Worm (Caenorhabditis elegans) whole organism, early embryonic: ENCODE results near the gene cnx-1.

Experiments
- B0310.2 ChIP-seq: sonication (generic microtip); optimal IDR thresholded peaks from 2 replicates; lab custom pipeline; 2016; ENCODE audit warnings: mild to moderate bottlenecking, missing genetic modification characterization, missing compliant biosample characterization
- F13C5.2 ChIP-seq: sonication (generic microtip); optimal IDR thresholded peaks from 2 replicates; lab custom pipeline; 2017; ENCODE audit warnings: mild to moderate bottlenecking, missing genetic modification characterization, inconsistent platforms, missing compliant biosample characterization
- aly-1 ChIP-seq: sonication (generic microtip); optimal IDR thresholded peaks from 2 replicates; lab custom pipeline; 2016; ENCODE audit warnings: missing genetic modification characterization, missing compliant biosample characterization
- ama-1 ChIP-seq: fragments of 150-350 bp; optimal IDR thresholded peaks from 2 replicates; lab custom pipeline; 2014
- ceh-13 ChIP-seq: fragments of 200-800 bp; sonication (Bioruptor generic); optimal IDR thresholded peaks from 2 replicates; lab custom pipeline; 2018; ENCODE audit warnings: mild to moderate bottlenecking, missing genetic modification characterization, missing compliant biosample characterization
- ceh-36 ChIP-seq: sonication (generic microtip); optimal IDR thresholded peaks from 2 replicates; lab custom pipeline; 2016; ENCODE audit warnings: missing genetic modification characterization, inconsistent platforms, missing compliant biosample characterization
- ets-7 ChIP-seq: sonication (generic microtip); optimal IDR thresholded peaks from 2 replicates; lab custom pipeline; 2016; ENCODE audit warnings: missing genotype, missing genetic modification characterization, missing compliant biosample characterization
- flt-1 ChIP-seq: fragments of 200-800 bp; sonication (Bioruptor generic); IDR thresholded peaks from 2 replicates; pipeline ENCODE4 v1.3.6; 2022; ENCODE audit warnings: missing genetic modification characterization, missing compliant biosample characterization
- hmbx-1 ChIP-seq: sonication (generic microtip); optimal IDR thresholded peaks from 2 replicates; lab custom pipeline; 2016; ENCODE audit warnings: mild to moderate bottlenecking, missing genetic modification characterization, missing compliant biosample characterization
- hmg-4 ChIP-seq: fragments of 200-800 bp; sonication (Bioruptor generic); optimal IDR thresholded peaks from 2 replicates; lab custom pipeline; 2018; ENCODE audit warnings: mild to moderate bottlenecking, missing genetic modification characterization, missing compliant biosample characterization
- hnd-1 ChIP-seq: sonication (generic microtip); optimal IDR thresholded peaks from 2 replicates; lab custom pipeline; 2016; ENCODE audit warnings: missing genetic modification characterization, missing compliant biosample characterization
- pes-1 ChIP-seq: fragments of 200-800 bp; sonication (Bioruptor generic); IDR thresholded peaks from 2 replicates; pipeline ENCODE4 v1.3.6; 2022; ENCODE audit warnings: missing genetic modification reagents, missing genetic modification characterization, missing compliant biosample characterization
- scrt-1 ChIP-seq: fragments of 200-800 bp; sonication (Bioruptor generic); IDR thresholded peaks from 2 replicates; pipeline ENCODE4 v1.3.6; 2022; ENCODE audit warnings: missing genetic modification characterization, missing compliant biosample characterization
- sea-1 ChIP-seq: fragments of 200-800 bp; sonication (Bioruptor generic); conservative IDR thresholded peaks from 2 replicates; pipeline ENCODE4 v1.3.6; 2022; ENCODE audit warnings: missing genetic modification characterization, missing compliant biosample characterization
- tbx-11 ChIP-seq: fragments of 200-800 bp; sonication (Bioruptor generic); IDR thresholded peaks from 2 replicates; pipeline ENCODE4 v1.3.6; 2022; ENCODE audit warnings: missing genetic modification characterization, missing compliant biosample characterization
- tbx-37 ChIP-seq: fragments of 200-800 bp; sonication (Bioruptor generic); conservative IDR thresholded peaks from 2 replicates; pipeline ENCODE4 v1.3.6; 2022; ENCODE audit warnings: missing genetic modification reagents, missing genetic modification characterization, missing compliant biosample characterization
- tra-4 ChIP-seq: sonication (generic microtip); optimal IDR thresholded peaks from 2 replicates; lab custom pipeline; 2017; ENCODE audit warnings: missing genetic modification characterization, missing compliant biosample characterization

cnx-1 gene

ce11 chrIII:9827163-9827951 lies 10.4 kb upstream of the cnx-1 start, which contains the start of the genes ZK632.10 and ZK632.11:
Gene ZK632.10 (minus strand): TSS chrIII:9827722.
Gene ZK632.11 (plus strand): TSS chrIII:9827915.
- TF ChIP-seq tra-4 (tag; lab: Kevin White, UChicago) = no peak
- TF ChIP-seq ceh-13 (GFP tag; lab: Kevin White, UChicago) = no peak
- no peak for TF ChIP-seq pes-1 (GFP tag; lab: Robert Waterston, UW)
- TF ChIP-seq scrt-1 = no peak
- TF ChIP-seq tbx-11 (GFP tag; lab: Robert Waterston, UW) = no peak
- TF ChIP-seq aly-1 (tag; lab: Kevin White, UChicago) = no peak
- no peak for TF ChIP-seq hmg-4 (GFP tag; lab: Kevin White, UChicago)

ce11 chrIII:9826005-9826404 lies 9.1 kb upstream of the cnx-1 start:
- TF ChIP-seq scrt-1 (no peak), tbx-11 (GFP tag; lab: Robert Waterston, UW) (no peak), B0310.2 (no peak), ama-1 (lab: Kevin White, UChicago) (no peak), flt-1 (GFP tag; lab: Robert Waterston, UW) (no peak), hmbx-1 (tag; lab: Kevin White, UChicago) (no peak), ets-7 (tag; lab: Kevin White, UChicago) (no peak), ceh-36 (no peak)

ce11 chrIII:9825073-9825828 lies 8.3 kb upstream of the cnx-1 start, which contains the start of gene ZK632.9:
Gene ZK632.9 (minus strand): TSS chrIII:9825432.
- no peak for TF ChIP-seq aly-1 (tag; lab: Kevin White, UChicago)
- no peak for TF ChIP-seq hmbx-1 (tag; lab: Kevin White, UChicago)
- no peak for TF ChIP-seq B0310.2
- TF ChIP-seq F13C5.2 (tag; lab: Kevin White, UChicago) = no peak
- TF ChIP-seq sea-1 (GFP tag; lab: Robert Waterston, UW) = no peak
- no peak for TF ChIP-seq ceh-36
- TF ChIP-seq ceh-13 (GFP tag; lab: Kevin White, UChicago) = no peak
- TF ChIP-seq tbx-37 (GFP tag; lab: Robert Waterston, UW) = no peak
- no peak for TF ChIP-seq pes-1 (GFP tag; lab: Robert Waterston, UW)
- no peak for TF ChIP-seq ama-1 (lab: Kevin White, UChicago)

ce11 chrIII:9824330-9824934 lies 7.5 kb upstream of the cnx-1 start, which contains the start of gene lin-52:
Gene lin-52 (minus strand): TSS chrIII:9824750.
- peak; percentile 64 for TF ChIP-seq ama-1 (lab: Kevin White, UChicago)
- no peak for TF ChIP-seq B0310.2
- TF ChIP-seq hmg-4 (GFP tag; lab: Kevin White, UChicago) = no peak
- TF ChIP-seq hnd-1 (tag; lab: Kevin White, UChicago) = no peak
- no peak for TF ChIP-seq ceh-13 (GFP tag; lab: Kevin White, UChicago)

- no peak for TF ChIP-seq tra-4 (tag; lab: Kevin White, UChicago)
Observed at ce11 chrIII:9823748-9824147, 6.8 kb upstream of the cnx-1 start.

- no peak for TF ChIP-seq aly-1 (tag; lab: Kevin White, UChicago)
- TF ChIP-seq hmbx-1 (tag; lab: Kevin White, UChicago) = no peak
- no peak for TF ChIP-seq ets-7 (tag; lab: Kevin White, UChicago)
- TF ChIP-seq tra-4 (tag; lab: Kevin White, UChicago) = no peak
- no peak for TF ChIP-seq ama-1 (lab: Kevin White, UChicago)
- TF ChIP-seq pes-1 (GFP tag; lab: Robert Waterston, UW) = no peak
- TF ChIP-seq sea-1 (GFP tag; lab: Robert Waterston, UW) = no peak
- TF ChIP-seq flt-1 (GFP tag; lab: Robert Waterston, UW) = no peak
- no peak for TF ChIP-seq tbx-37 (GFP tag; lab: Robert Waterston, UW)
- TF ChIP-seq tbx-11 (GFP tag; lab: Robert Waterston, UW) = no peak
- TF ChIP-seq scrt-1 = no peak
- TF ChIP-seq F13C5.2 (tag; lab: Kevin White, UChicago) = no peak
- no peak for TF ChIP-seq ceh-36
- no peak for TF ChIP-seq hmg-4 (GFP tag; lab: Kevin White, UChicago)
- TF ChIP-seq B0310.2 = no peak
Observed at ce11 chrIII:9822942-9823341, 6.0 kb upstream of the cnx-1 start, which contains the start of gene arl-5. Gene arl-5 (plus strand): TSS chrIII:9823242.

ce11 chrIII:9818763-9819162 lies 1.8 kb upstream of the cnx-1 start, which contains the start of gene panl-3:
Gene panl-3 (plus strand): TSS chrIII:9819056.
- no peak for TF ChIP-seq sea-1 (GFP tag; lab: Robert Waterston, UW)
- TF ChIP-seq scrt-1 = peak; percentile 65; the same call in 1 of the 2 replicates
- TF ChIP-seq aly-1 (tag; lab: Kevin White, UChicago) = peak; percentile 57
- TF ChIP-seq hmg-4 (GFP tag; lab: Kevin White, UChicago) = peak; percentile 45
